Worm (Caenorhabditis elegans) whole organism, L1 larva: ENCODE results near the gene K02H11.9.
A peak's percentile ranks its signal among the peaks of the same experiment; 100 is the strongest.

Experiments
- C16A3.4 ChIP-seq: fragments of 150-350 bp; optimal IDR thresholded peaks from 2 replicates; lab custom pipeline; 2014; ENCODE audit warnings: missing biosample characterization, missing genetic modification characterization
- C34B4.2 ChIP-seq: sonication (generic microtip); optimal IDR thresholded peaks from 2 replicates; lab custom pipeline; 2017; ENCODE audit warnings: mild to moderate bottlenecking, missing genetic modification characterization, missing compliant biosample characterization
- Y116A8C.19 ChIP-seq: sonication (generic microtip); optimal IDR thresholded peaks from 2 replicates; lab custom pipeline; 2016; ENCODE audit warnings: missing compliant biosample characterization, missing genetic modification characterization, borderline replicate concordance
- aly-2 ChIP-seq: fragments of 150-350 bp; optimal IDR thresholded peaks from 2 replicates; lab custom pipeline; 2014; ENCODE audit warnings: missing biosample characterization, missing genetic modification characterization
- ama-1 ChIP-seq: fragments of 150-350 bp; optimal IDR thresholded peaks from 2 replicates; lab custom pipeline; 2014
- blmp-1 ChIP-seq: fragments of 150-350 bp; optimal IDR thresholded peaks from 2 replicates; lab custom pipeline; 2014; ENCODE audit warnings: missing biosample characterization, missing genetic modification characterization
- ceh-8 ChIP-seq: fragments of 200-800 bp; sonication (Bioruptor generic); optimal IDR thresholded peaks from 2 replicates; lab custom pipeline; 2018; ENCODE audit warnings: mild to moderate bottlenecking, missing genetic modification characterization, moderate library complexity, missing compliant biosample characterization
- ceh-90 ChIP-seq: sonication (generic microtip); optimal IDR thresholded peaks from 2 replicates; lab custom pipeline; 2016; ENCODE audit warnings: missing genetic modification characterization, missing compliant biosample characterization
- dpl-1 ChIP-seq, 3 experiments: fragments of 150-350 bp in 2 of 3; sonication (generic microtip) in 1 of 3; optimal IDR thresholded peaks; 2 replicates each; lab custom pipeline; 2014 to 2017; ENCODE audit warnings: missing biosample characterization in 3 of 3, missing genetic modification characterization in 3 of 3, missing genetic modification reagents in 3 of 3
- dsc-1 ChIP-seq: sonication (generic microtip); optimal IDR thresholded peaks from 2 replicates; lab custom pipeline; 2016; ENCODE audit warnings: mild to moderate bottlenecking, missing genetic modification characterization, missing compliant biosample characterization
- efl-3 ChIP-seq: fragments of 200-800 bp; sonication (Bioruptor generic); optimal IDR thresholded peaks from 2 replicates; lab custom pipeline; 2018; ENCODE audit warnings: mild to moderate bottlenecking, missing genetic modification characterization, missing compliant biosample characterization
- elt-3 ChIP-seq, 6 experiments: fragments of 150-350 bp in 1 of 6; sonication (generic microtip); optimal IDR thresholded peaks; 2 replicates each; lab custom pipeline; 2017 to 2018; ENCODE audit warnings: missing biosample characterization in 6 of 6, missing genetic modification characterization in 6 of 6, inconsistent platforms in 1 of 6
- fkh-8 ChIP-seq: sonication (generic microtip); optimal IDR thresholded peaks from 2 replicates; lab custom pipeline; 2016; ENCODE audit warnings: mild to moderate bottlenecking, missing genetic modification characterization, missing compliant biosample characterization
- grh-1 ChIP-seq: fragments of 200-800 bp; sonication (Bioruptor generic); IDR thresholded peaks from 2 replicates; pipeline ENCODE4 v1.3.6; 2022; ENCODE audit warnings: missing genetic modification reagents, missing genetic modification characterization, missing compliant biosample characterization
- irx-1 ChIP-seq: sonication (generic microtip); optimal IDR thresholded peaks from 2 replicates; lab custom pipeline; 2016; ENCODE audit warnings: missing genetic modification characterization, missing compliant biosample characterization
- mab-9 ChIP-seq: fragments of 200-800 bp; sonication (Bioruptor generic); IDR thresholded peaks from 2 replicates; pipeline ENCODE4 v1.3.6; 2022; ENCODE audit warnings: missing genetic modification reagents, missing genetic modification characterization, missing compliant biosample characterization
- mdl-1 ChIP-seq, 2 experiments: fragments of 150-350 bp; optimal IDR thresholded peaks; 2 replicates each; lab custom pipeline; 2014 to 2017; ENCODE audit warnings: missing biosample characterization in 2 of 2, missing genetic modification characterization in 2 of 2, inconsistent platforms in 1 of 2
- nhr-12 ChIP-seq: sonication (generic microtip); optimal IDR thresholded peaks from 2 replicates; lab custom pipeline; 2017; ENCODE audit warnings: missing biosample characterization, missing genetic modification characterization
- nhr-19 ChIP-seq: fragments of 200-800 bp; sonication (Bioruptor generic); conservative IDR thresholded peaks from 2 replicates; pipeline ENCODE4 v1.3.6; 2022; ENCODE audit warnings: missing genetic modification characterization, missing compliant biosample characterization
- nhr-47 ChIP-seq: sonication (generic microtip); optimal IDR thresholded peaks from 2 replicates; lab custom pipeline; 2016; ENCODE audit warnings: mild to moderate bottlenecking, missing genetic modification characterization, moderate library complexity, missing compliant biosample characterization
- nhr-71 ChIP-seq: sonication (generic microtip); optimal IDR thresholded peaks from 2 replicates; lab custom pipeline; 2016; ENCODE audit warnings: mild to moderate bottlenecking, missing genetic modification characterization, moderate library complexity, missing compliant biosample characterization
- nhr-85 ChIP-seq: sonication (generic microtip); peaks from one replicate; lab custom pipeline; 2016; ENCODE audit warnings: missing genetic modification characterization, inconsistent platforms, missing compliant biosample characterization
- skn-1 ChIP-seq: fragments of 150-350 bp; optimal IDR thresholded peaks from 2 replicates; lab custom pipeline; 2014; ENCODE audit warnings: missing biosample characterization, missing genetic modification characterization
- swsn-7 ChIP-seq: sonication (generic microtip); optimal IDR thresholded peaks from 2 replicates; lab custom pipeline; 2016; ENCODE audit warnings: missing genetic modification characterization, missing compliant biosample characterization
- unc-130 ChIP-seq: fragments of 150-350 bp; optimal IDR thresholded peaks from 2 replicates; lab custom pipeline; 2017; ENCODE audit warnings: missing biosample characterization, missing genetic modification characterization, inconsistent platforms
- unc-30 ChIP-seq: sonication (generic microtip); optimal IDR thresholded peaks from 2 replicates; lab custom pipeline; 2017; ENCODE audit warnings: missing biosample characterization, missing genetic modification characterization
- unc-62 ChIP-seq: fragments of 150-350 bp; optimal IDR thresholded peaks from 2 replicates; lab custom pipeline; 2014; ENCODE audit warnings: missing biosample characterization, missing genetic modification reagents, missing genetic modification characterization
- unc-98 ChIP-seq: fragments of 200-800 bp; sonication (Bioruptor generic); IDR thresholded peaks from 2 replicates; pipeline ENCODE4 v1.3.6; 2022; ENCODE audit warnings: missing genetic modification characterization, missing compliant biosample characterization
- vab-15 ChIP-seq: sonication (generic microtip); optimal IDR thresholded peaks from 2 replicates; lab custom pipeline; 2017; ENCODE audit warnings: missing genotype, mild to moderate bottlenecking, missing genetic modification characterization, missing compliant biosample characterization
- xbp-1 ChIP-seq: sonication (generic microtip); optimal IDR thresholded peaks from 2 replicates; lab custom pipeline; 2016; ENCODE audit warnings: missing genetic modification characterization, missing compliant biosample characterization
- zag-1 ChIP-seq: fragments of 150-350 bp; optimal IDR thresholded peaks from 2 replicates; lab custom pipeline; 2014; ENCODE audit warnings: missing biosample characterization, missing genetic modification characterization
- ztf-11 ChIP-seq, 2 experiments: sonication (generic microtip); optimal IDR thresholded peaks; 2 replicates each; lab custom pipeline; 2016 to 2017; ENCODE audit warnings: missing genetic modification characterization in 2 of 2, missing biosample characterization in 1 of 2, missing compliant biosample characterization in 1 of 2

K02H11.9 gene

DNA sequence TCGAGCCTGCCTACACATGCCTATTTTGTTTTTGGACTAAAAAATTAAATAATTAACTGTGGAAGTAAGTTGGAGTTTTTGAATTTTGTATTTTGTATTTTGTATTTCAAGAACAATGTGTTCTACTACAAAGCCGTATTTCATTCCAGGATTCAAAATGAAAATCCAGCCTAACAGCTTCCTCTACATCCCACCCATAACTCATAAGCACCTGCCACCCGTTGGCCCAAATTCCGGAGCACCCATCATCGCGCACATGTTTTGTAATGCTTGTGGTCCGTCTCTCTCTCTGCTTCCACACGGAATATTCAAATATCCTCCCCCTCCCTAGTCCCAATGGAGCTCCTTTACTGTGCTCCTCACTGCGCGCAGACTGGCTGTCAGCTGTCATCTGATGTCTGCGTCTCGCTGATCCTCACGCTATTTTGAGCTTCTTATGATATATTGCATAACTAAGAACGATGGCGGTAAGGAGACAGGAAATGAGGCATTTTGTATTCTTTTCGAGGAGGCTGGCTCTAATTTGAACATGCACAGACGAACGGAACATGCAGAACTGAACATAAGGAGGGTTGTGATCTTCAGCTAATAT, 38.7 kb upstream of the K02H11.9 start:
- TF ChIP-seq nhr-19 (GFP tag; lab: Robert Waterston, UW) (no peak), mab-9 (GFP tag; lab: Robert Waterston, UW) (no peak), unc-62 (GFP tag; lab: Kevin White, UChicago) (no peak), grh-1 (GFP tag; lab: Robert Waterston, UW) (no peak), dsc-1 (no peak), C16A3.4 (tag; lab: Kevin White, UChicago) (no peak)

DNA sequence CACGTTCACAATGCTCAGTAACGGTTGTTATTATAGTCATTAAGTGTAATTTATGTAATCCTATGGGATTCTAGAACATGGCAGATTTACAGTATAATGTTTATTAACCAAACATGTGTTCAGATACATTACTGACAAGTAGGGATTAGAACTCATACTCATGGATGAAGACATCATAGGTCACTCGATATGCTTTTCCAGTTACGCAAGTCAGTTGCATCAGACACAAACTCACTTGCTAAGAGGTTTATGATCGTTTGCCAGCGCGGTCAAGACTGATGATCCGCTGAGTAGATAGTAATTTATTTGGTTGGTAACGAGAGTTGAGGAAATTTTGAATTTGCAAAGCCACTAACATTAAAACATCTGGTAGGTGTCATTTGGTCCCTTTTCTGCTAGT, 37.7 kb upstream of the K02H11.9 start:
- TF ChIP-seq dsc-1 = peak; percentile 10
- TF ChIP-seq nhr-71 (tag; lab: Kevin White, UChicago) = no peak
- no peak for TF ChIP-seq skn-1 (tag; lab: Kevin White, UChicago)

DNA sequence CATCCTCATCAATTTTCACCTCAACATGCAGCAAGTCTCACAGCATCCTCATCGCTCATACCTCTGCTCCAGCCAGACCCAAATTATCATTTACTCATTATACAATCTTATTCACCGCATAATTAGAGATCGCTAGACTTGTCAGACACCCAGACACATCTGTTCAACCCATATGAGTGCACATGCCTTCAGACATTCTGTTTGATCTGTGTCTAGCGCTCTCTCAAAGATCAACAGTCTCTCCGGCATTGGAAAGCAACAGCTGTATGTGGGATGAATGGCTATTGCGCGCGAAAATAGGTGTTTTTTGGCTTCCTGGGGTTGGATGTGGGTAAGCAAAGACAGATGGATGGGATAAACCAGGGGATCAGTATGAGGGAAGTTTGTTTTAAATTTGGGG, 35.7 kb upstream of the K02H11.9 start:
- TF ChIP-seq nhr-85 (tag; lab: Kevin White, UChicago) (peak; percentile 42), zag-1 (no peak), ztf-11 (tag; optimal IDR thresholded peaks at IDR 0.05; lab: Kevin White, UChicago) (peak in 1 of 2 experiments; percentile 21)

DNA sequence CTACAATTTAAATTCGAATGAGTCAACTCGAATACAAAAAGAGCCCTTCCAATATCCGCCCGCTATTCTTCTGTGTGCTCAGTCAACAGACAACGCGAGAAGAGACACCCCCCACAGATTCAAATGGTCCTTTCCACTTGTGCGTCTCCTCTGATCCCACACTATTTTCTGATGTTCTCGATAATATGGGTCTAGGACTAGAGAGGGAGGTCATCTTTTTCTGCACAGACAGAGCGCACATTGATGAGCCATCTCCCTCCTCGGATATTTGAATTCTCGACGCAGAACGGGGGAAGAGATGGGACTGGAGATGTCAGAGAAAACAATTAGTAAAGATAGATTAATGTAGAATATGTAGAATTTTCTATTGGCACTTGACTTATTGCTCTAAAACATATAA, 33.8 kb upstream of the K02H11.9 start:
- TF ChIP-seq unc-98 (GFP tag; lab: Robert Waterston, UW) = no peak
- TF ChIP-seq dsc-1 = peak; percentile 13
- TF ChIP-seq ama-1 = no peak

DNA sequence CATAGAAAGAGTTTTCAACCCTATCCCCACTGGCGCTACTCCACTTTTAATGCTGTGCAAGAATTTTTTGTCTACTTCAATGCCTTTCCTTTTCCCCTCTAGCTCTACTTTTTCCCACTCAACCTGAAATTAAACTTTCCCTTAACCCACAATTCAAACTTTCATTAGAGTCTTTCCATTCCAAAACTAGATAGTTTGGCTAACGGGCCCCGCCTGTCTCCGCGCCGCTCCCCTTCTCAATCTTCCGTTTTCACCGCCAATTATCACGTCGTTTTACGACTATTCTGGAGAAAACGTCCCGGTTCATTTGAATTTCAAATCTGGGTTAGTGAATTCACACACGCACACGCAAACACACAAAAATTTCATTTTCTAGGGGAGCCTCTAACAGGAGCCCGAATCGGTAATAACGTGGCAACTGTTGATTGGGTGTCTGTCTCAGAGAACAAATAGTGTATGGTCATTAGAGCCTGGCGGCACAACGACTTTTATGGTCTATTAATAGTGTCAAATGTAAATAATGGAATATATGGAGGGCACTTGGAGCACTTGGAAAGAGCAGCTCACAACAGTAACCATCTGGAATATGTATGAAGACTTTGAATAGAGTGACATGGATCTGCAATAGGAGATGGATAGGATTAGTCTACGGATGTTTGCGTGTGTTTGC, 33.0 kb upstream of the K02H11.9 start:
- no peak for TF ChIP-seq irx-1 (tag; lab: Kevin White, UChicago)
- no peak for TF ChIP-seq mdl-1 (tag; optimal IDR thresholded peaks at IDR 0.05; lab: Kevin White, UChicago)
- no peak for TF ChIP-seq vab-15 (tag; lab: Kevin White, UChicago)
- TF ChIP-seq ceh-8 (GFP tag; lab: Kevin White, UChicago) = no peak
- no peak for TF ChIP-seq nhr-47 (tag; lab: Kevin White, UChicago)
- TF ChIP-seq blmp-1 (tag; lab: Kevin White, UChicago) = peak; percentile 52
- TF ChIP-seq efl-3 (GFP tag; lab: Kevin White, UChicago) = no peak
- no peak for TF ChIP-seq unc-30 (tag; lab: Kevin White, UChicago)
- no peak for TF ChIP-seq aly-2 (tag; lab: Kevin White, UChicago)
- TF ChIP-seq dpl-1 (GFP tag; optimal IDR thresholded peaks at IDR 0.05; lab: Kevin White, UChicago) = no peak
- no peak for TF ChIP-seq elt-3 (tag; optimal IDR thresholded peaks at IDR 0.05; lab: Kevin White, UChicago)
- TF ChIP-seq Y116A8C.19 (tag; lab: Kevin White, UChicago) = no peak
- TF ChIP-seq ceh-90 (tag; lab: Kevin White, UChicago) = no peak
- peak; percentile 91 for TF ChIP-seq xbp-1

DNA sequence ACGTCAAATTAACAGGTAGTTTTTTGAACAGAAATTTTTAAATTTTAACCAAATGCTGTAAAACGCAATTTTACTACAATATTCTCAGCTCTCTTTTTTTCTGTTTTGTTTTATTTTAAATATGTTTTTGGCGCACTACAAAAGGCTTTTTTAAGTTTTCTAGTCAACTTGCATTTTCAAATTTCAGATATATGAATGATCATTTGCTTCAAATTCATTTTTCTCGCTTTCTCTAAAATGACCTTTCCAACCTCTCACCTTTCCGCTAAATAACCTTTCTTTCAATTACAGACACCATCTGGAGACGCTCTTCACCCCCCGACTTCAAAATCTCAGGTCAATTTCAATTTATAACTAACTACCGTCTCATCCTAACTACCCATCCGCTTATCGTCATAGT, 29.9 kb upstream of the K02H11.9 start, which contains the start of gene cdc-25.2:
Gene cdc-25.2, plus strand, starts transcription at position 301 of the 400 bp plus-strand sequence.
- TF ChIP-seq fkh-8 (tag; lab: Kevin White, UChicago) (no peak), dpl-1 (GFP tag; optimal IDR thresholded peaks at IDR 0.05; lab: Kevin White, UChicago) (no peak), swsn-7 (tag; lab: Kevin White, UChicago) (no peak), elt-3 (tag; optimal IDR thresholded peaks at IDR 0.05; lab: Kevin White, UChicago) (no peak), unc-130 (tag; lab: Kevin White, UChicago) (no peak), C34B4.2 (tag; lab: Kevin White, UChicago) (no peak), nhr-12 (tag; lab: Kevin White, UChicago) (no peak)
